Worm (Caenorhabditis elegans) whole organism, L4/young adult: ENCODE results near the gene T15H9.5.

Experiments
- W03F9.2 ChIP-seq: fragments of 150-350 bp; optimal IDR thresholded peaks from 2 replicates; lab custom pipeline; 2014; ENCODE audit warnings: missing biosample characterization, missing genetic modification characterization
- dao-5 ChIP-seq: sonication (generic microtip); optimal IDR thresholded peaks from 2 replicates; lab custom pipeline; 2016; ENCODE audit warnings: missing genotype, missing genetic modification characterization, moderate library complexity, missing compliant biosample characterization
- him-1 ChIP-seq: sonication (generic microtip); optimal IDR thresholded peaks from 2 replicates; lab custom pipeline; 2016; ENCODE audit warnings: missing genotype, missing genetic modification reagents, missing genetic modification characterization, missing compliant biosample characterization

DNA sequence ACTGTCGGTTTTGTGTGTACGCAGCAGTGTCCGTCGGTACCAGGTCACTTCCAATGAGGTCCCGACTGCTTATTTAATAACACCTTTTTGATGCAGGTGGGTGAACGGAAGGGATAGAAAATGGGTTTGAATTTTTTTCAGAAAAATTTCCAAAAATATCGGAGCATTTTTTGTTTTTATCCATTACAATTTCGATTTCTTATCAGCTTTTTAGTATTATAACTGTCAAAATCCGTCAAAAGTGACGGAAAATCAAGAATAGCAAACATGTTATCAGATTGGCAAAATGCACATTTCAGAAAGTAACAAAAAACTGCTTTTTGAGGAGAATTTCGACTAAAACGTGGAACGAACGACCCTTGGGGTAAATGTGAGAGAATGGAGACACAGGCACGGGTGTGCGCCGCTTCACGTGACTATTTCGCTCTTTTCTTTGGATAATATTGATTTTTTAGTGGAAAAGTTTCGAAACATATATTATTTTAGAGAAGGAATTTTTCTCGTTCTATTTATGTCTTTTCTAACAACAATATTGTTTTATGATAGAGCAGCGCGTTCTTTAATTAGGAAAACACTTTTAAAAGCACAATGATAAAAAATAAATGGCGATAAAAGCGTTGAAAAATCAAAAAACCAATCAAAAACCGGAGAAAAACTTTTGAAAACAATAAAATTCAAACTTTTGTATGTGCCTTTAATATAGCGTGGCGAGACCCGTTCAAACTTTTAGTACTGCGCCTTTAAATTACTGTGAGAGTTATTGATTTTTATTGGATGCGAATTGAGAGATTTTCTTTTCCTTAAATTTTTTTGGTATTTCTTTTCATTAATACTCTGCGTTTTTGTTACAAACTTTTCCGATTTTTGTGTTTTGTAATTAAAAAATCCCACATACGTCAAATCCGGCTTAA is 35.9 kb upstream of the T15H9.5 start, which contains the start of gene sqv-8:
- TF ChIP-seq him-1 (tag; lab: Kevin White, UChicago) (no peak), dao-5 (no peak), W03F9.2 (no peak)
